Fruit fly (Drosophila melanogaster) whole organism, embryonic: ENCODE data around the gene dia.

Experiments
- CG1233 ChIP-seq: fragments of 200-800 bp; sonication (Bioruptor generic); optimal IDR thresholded peaks from 4 replicates; lab custom pipeline; 2018; ENCODE audit warnings: missing biosample characterization, mild to moderate bottlenecking, missing genetic modification characterization
- CG16779 ChIP-seq: fragments of 200-800 bp; sonication (Bioruptor generic); IDR thresholded peaks from 2 replicates; pipeline ENCODE4 v1.3.6; 2022; ENCODE audit warnings: missing biosample characterization, missing genetic modification characterization
- CG17802 ChIP-seq: fragments of 200-800 bp; sonication (Bioruptor generic); optimal IDR thresholded peaks from 2 replicates; lab custom pipeline; 2018; ENCODE audit warnings: missing biosample characterization, mild to moderate bottlenecking, missing genetic modification characterization, moderate library complexity
- CG18011 ChIP-seq: fragments of 200-800 bp; sonication (Bioruptor generic); optimal IDR thresholded peaks from 2 replicates; lab custom pipeline; 2017; ENCODE audit warnings: missing biosample characterization, missing genetic modification characterization, mild to moderate bottlenecking, moderate library complexity, missing genotype
- CG18599 ChIP-seq: fragments of 200-800 bp; sonication (Bioruptor generic); optimal IDR thresholded peaks from 3 replicates; lab custom pipeline; 2017; ENCODE audit warnings: missing biosample characterization, missing genetic modification characterization, mild to moderate bottlenecking, moderate library complexity, missing genetic modification reagents
- CG18764 ChIP-seq: fragments of 200-800 bp; sonication (Bioruptor generic); optimal IDR thresholded peaks from 3 replicates; lab custom pipeline; 2016; ENCODE audit warnings: missing biosample characterization, missing genetic modification characterization
- CG3281 ChIP-seq: fragments of 200-800 bp; sonication (Bioruptor generic); optimal IDR thresholded peaks from 3 replicates; lab custom pipeline; 2017; ENCODE audit warnings: missing biosample characterization, mild to moderate bottlenecking, missing genetic modification characterization
- CG33213 ChIP-seq: fragments of 200-800 bp; sonication (Bioruptor generic); optimal IDR thresholded peaks from 3 replicates; lab custom pipeline; 2016; ENCODE audit warnings: missing biosample characterization, missing genetic modification characterization
- CG3407 ChIP-seq: fragments of 200-800 bp; sonication (Bioruptor generic); optimal IDR thresholded peaks from 2 replicates; lab custom pipeline; 2018; ENCODE audit warnings: missing biosample characterization, mild to moderate bottlenecking, missing genetic modification characterization
- CG3847 ChIP-seq: fragments of 200-800 bp; sonication (Bioruptor generic); IDR thresholded peaks from 2 replicates; pipeline ENCODE4 v1.3.6; 2022; ENCODE audit warnings: missing biosample characterization, missing genetic modification characterization
- CG3995 ChIP-seq: fragments of 200-800 bp; sonication (Bioruptor generic); optimal IDR thresholded peaks from 3 replicates; lab custom pipeline; 2016; ENCODE audit warnings: missing biosample characterization, missing genetic modification characterization
- CG4328 ChIP-seq: fragments of 200-800 bp; sonication (Bioruptor generic); optimal IDR thresholded peaks from 3 replicates; lab custom pipeline; 2017; ENCODE audit warnings: missing biosample characterization, missing genetic modification reagents, missing genetic modification characterization
- CG6654 ChIP-seq: fragments of 200-800 bp; sonication (Bioruptor generic); optimal IDR thresholded peaks from 2 replicates; lab custom pipeline; 2017; ENCODE audit warnings: missing biosample characterization, mild to moderate bottlenecking, missing genetic modification characterization
- CG7271 ChIP-seq: fragments of 200-800 bp; sonication (Bioruptor generic); optimal IDR thresholded peaks from 2 replicates; lab custom pipeline; 2018; ENCODE audit warnings: missing biosample characterization, mild to moderate bottlenecking, missing genetic modification characterization, moderate library complexity
- CG8281 ChIP-seq: fragments of 200-800 bp; sonication (Bioruptor generic); optimal IDR thresholded peaks from 2 replicates; lab custom pipeline; 2018; ENCODE audit warnings: missing biosample characterization, mild to moderate bottlenecking, missing genetic modification characterization, moderate library complexity
- CG8765 ChIP-seq: fragments of 200-800 bp; sonication (Bioruptor generic); IDR thresholded peaks from 2 replicates; pipeline ENCODE4 v1.3.6; 2022; ENCODE audit warnings: missing biosample characterization, missing genetic modification characterization
- D19A ChIP-seq: fragments of 200-800 bp; optimal IDR thresholded peaks from 3 replicates; lab custom pipeline; 2019; ENCODE audit warnings: missing biosample characterization, mild to moderate bottlenecking, missing genetic modification characterization, moderate library complexity
- Elba2 ChIP-seq: fragments of 200-800 bp; sonication (Bioruptor generic); optimal IDR thresholded peaks from 3 replicates; lab custom pipeline; 2016; ENCODE audit warnings: missing biosample characterization, missing genetic modification characterization
- H2.0 ChIP-seq: fragments of 200-800 bp; sonication (Bioruptor generic); IDR thresholded peaks from 2 replicates; pipeline ENCODE4 v1.3.6; 2022; ENCODE audit warnings: missing biosample characterization, missing genetic modification characterization
- HLH3B ChIP-seq: fragments of 200-800 bp; sonication (Bioruptor generic); IDR thresholded peaks from 2 replicates; pipeline ENCODE4 v1.3.6; 2022; ENCODE audit warnings: missing biosample characterization, missing genetic modification characterization
- Hmr ChIP-seq: fragments of 200-800 bp; sonication (Bioruptor generic); optimal IDR thresholded peaks from 3 replicates; lab custom pipeline; 2017; ENCODE audit warnings: mild to moderate bottlenecking, missing biosample characterization, missing genetic modification reagents, missing genetic modification characterization
- Kr ChIP-seq: fragments of 200-800 bp; sonication (Bioruptor generic); optimal IDR thresholded peaks from 2 replicates; lab custom pipeline; 2017; ENCODE audit warnings: missing biosample characterization, mild to moderate bottlenecking, missing genetic modification characterization
- Med ChIP-seq: fragments of 200-800 bp; sonication (Bioruptor generic); peaks from one replicate; lab custom pipeline; 2016; ENCODE audit warnings: missing biosample characterization, missing genetic modification characterization, mild to moderate bottlenecking, inconsistent platforms, moderate library complexity
- NFAT ChIP-seq: fragments of 200-800 bp; sonication (Bioruptor generic); IDR thresholded peaks from 2 replicates; pipeline ENCODE4 v1.3.6; 2022; ENCODE audit warnings: missing biosample characterization, missing genetic modification characterization
- Nf-YC ChIP-seq: fragments of 200-800 bp; optimal IDR thresholded peaks from 3 replicates; lab custom pipeline; 2019; ENCODE audit warnings: missing biosample characterization, mild to moderate bottlenecking, missing genetic modification characterization, moderate library complexity
- Opbp ChIP-seq: fragments of 200-800 bp; sonication (Bioruptor generic); IDR thresholded peaks from 3 replicates; pipeline ENCODE4 v1.3.6; 2022; ENCODE audit warnings: missing biosample characterization, missing genetic modification characterization; ENCODE audit not compliant: partially characterized antibody
- Pdp1 ChIP-seq, 2 experiments: fragments of 200-800 bp; sonication (Bioruptor generic); optimal IDR thresholded peaks; 3 replicates each; lab custom pipeline; 2016; ENCODE audit warnings: missing biosample characterization in 2 of 2, missing genetic modification characterization in 2 of 2, mild to moderate bottlenecking in 1 of 2, moderate library complexity in 1 of 2
- Ssrp ChIP-seq: fragments of 200-800 bp; sonication (Bioruptor generic); optimal IDR thresholded peaks from 2 replicates; lab custom pipeline; 2018; ENCODE audit warnings: missing biosample characterization, mild to moderate bottlenecking, missing genetic modification characterization, moderate library complexity
- YL-1 ChIP-seq: fragments of 200-800 bp; sonication (Bioruptor generic); optimal IDR thresholded peaks from 3 replicates; lab custom pipeline; 2017; ENCODE audit warnings: missing biosample characterization, mild to moderate bottlenecking, missing genetic modification characterization
- amos ChIP-seq: fragments of 200-800 bp; sonication (Bioruptor generic); IDR thresholded peaks from 2 replicates; pipeline ENCODE4 v1.3.6; 2022; ENCODE audit warnings: missing biosample characterization, missing genetic modification characterization; ENCODE audit not compliant: partially characterized antibody
- aop ChIP-seq: fragments of 200-800 bp; sonication (Bioruptor generic); IDR thresholded peaks from 2 replicates; pipeline ENCODE4 v1.3.6; 2022; ENCODE audit warnings: missing biosample characterization, missing genetic modification characterization
- cato ChIP-seq: fragments of 200-800 bp; sonication (Bioruptor generic); optimal IDR thresholded peaks from 2 replicates; lab custom pipeline; 2016; ENCODE audit warnings: missing biosample characterization, missing genetic modification characterization, borderline replicate concordance
- ci ChIP-seq: fragments of 200-800 bp; sonication (Bioruptor generic); IDR thresholded peaks from 3 replicates; pipeline ENCODE4 v1.3.6; 2022; ENCODE audit warnings: missing biosample characterization, missing genetic modification characterization
- ems ChIP-seq: fragments of 200-800 bp; sonication (Bioruptor generic); optimal IDR thresholded peaks from 3 replicates; lab custom pipeline; 2016; ENCODE audit warnings: missing biosample characterization, missing genetic modification characterization
- esg ChIP-seq: fragments of 200-800 bp; sonication (Bioruptor generic); conservative IDR thresholded peaks from 2 replicates; pipeline ENCODE4 v1.3.6; 2022; ENCODE audit warnings: missing biosample characterization, missing genetic modification characterization
- fd64A ChIP-seq: fragments of 200-800 bp; sonication (Bioruptor generic); optimal IDR thresholded peaks from 3 replicates; lab custom pipeline; 2018; ENCODE audit warnings: missing biosample characterization, mild to moderate bottlenecking, missing genetic modification characterization
- gce ChIP-seq: fragments of 200-800 bp; sonication (Bioruptor generic); IDR thresholded peaks from 3 replicates; pipeline ENCODE4 v1.3.6; 2022; ENCODE audit warnings: missing biosample characterization, missing genetic modification characterization
- ind ChIP-seq: fragments of 200-800 bp; sonication (Bioruptor generic); optimal IDR thresholded peaks from 3 replicates; lab custom pipeline; 2016; ENCODE audit warnings: missing biosample characterization, missing genetic modification characterization
- inv ChIP-seq: fragments of 200-800 bp; sonication (Bioruptor generic); IDR thresholded peaks from 2 replicates; pipeline ENCODE4 v1.3.6; 2022; ENCODE audit warnings: missing biosample characterization, missing genetic modification characterization; ENCODE audit not compliant: partially characterized antibody
- knrl ChIP-seq: fragments of 200-800 bp; sonication (Bioruptor generic); IDR thresholded peaks from 3 replicates; pipeline ENCODE4 v1.3.6; 2022; ENCODE audit warnings: missing biosample characterization, missing genetic modification characterization; ENCODE audit not compliant: partially characterized antibody
- mirr ChIP-seq: fragments of 200-800 bp; sonication (Bioruptor generic); optimal IDR thresholded peaks from 3 replicates; lab custom pipeline; 2018; ENCODE audit warnings: missing biosample characterization, mild to moderate bottlenecking, missing genetic modification characterization
- p53 ChIP-seq: fragments of 200-800 bp; sonication (Bioruptor generic); optimal IDR thresholded peaks from 2 replicates; lab custom pipeline; 2016; ENCODE audit warnings: missing biosample characterization, missing genetic modification characterization
- pb ChIP-seq: fragments of 200-800 bp; sonication (Bioruptor generic); optimal IDR thresholded peaks from 3 replicates; lab custom pipeline; 2016; ENCODE audit warnings: missing biosample characterization, missing genetic modification characterization
- sisA ChIP-seq: fragments of 200-800 bp; sonication (Bioruptor generic); IDR thresholded peaks from 2 replicates; pipeline ENCODE4 v1.3.6; 2022; ENCODE audit warnings: missing biosample characterization, missing genetic modification characterization
- slbo ChIP-seq: fragments of 200-800 bp; sonication (Bioruptor generic); IDR thresholded peaks from 2 replicates; pipeline ENCODE4 v1.3.6; 2022; ENCODE audit warnings: missing biosample characterization, missing genetic modification characterization
- sna ChIP-seq: fragments of 200-800 bp; sonication (Bioruptor generic); IDR thresholded peaks from 2 replicates; pipeline ENCODE4 v1.3.6; 2022; ENCODE audit warnings: missing biosample characterization, missing genetic modification characterization; ENCODE audit not compliant: partially characterized antibody
- stwl ChIP-seq: fragments of 200-800 bp; sonication (Bioruptor generic); optimal IDR thresholded peaks from 3 replicates; lab custom pipeline; 2018; ENCODE audit warnings: missing biosample characterization, mild to moderate bottlenecking, missing genetic modification characterization, moderate library complexity
- tap ChIP-seq: fragments of 200-800 bp; optimal IDR thresholded peaks from 3 replicates; lab custom pipeline; 2019; ENCODE audit warnings: missing biosample characterization, mild to moderate bottlenecking, missing genetic modification characterization, moderate library complexity
- unc-4 ChIP-seq: fragments of 200-800 bp; sonication (Bioruptor generic); IDR thresholded peaks from 2 replicates; pipeline ENCODE4 v1.3.6; 2022; ENCODE audit warnings: missing biosample characterization, missing genetic modification characterization; ENCODE audit not compliant: partially characterized antibody
- vnd ChIP-seq: fragments of 200-800 bp; sonication (Bioruptor generic); IDR thresholded peaks from 3 replicates; pipeline ENCODE4 v1.3.6; 2022; ENCODE audit warnings: missing biosample characterization, missing genetic modification characterization; ENCODE audit not compliant: partially characterized antibody
- vvl ChIP-seq: fragments of 200-800 bp; sonication (Bioruptor generic); IDR thresholded peaks from 2 replicates; pipeline ENCODE4 v1.3.6; 2022; ENCODE audit warnings: missing biosample characterization, missing genetic modification characterization

Gene dia

dm6 chr2L:20734687-20735088, 23.3 kb upstream of the dia start (continued):
- peak; percentile 58 for TF ChIP-seq amos (GFP tag; lab: Robert Waterston, UW)
- no peak for TF ChIP-seq D19A
- no peak for TF ChIP-seq CG18011 (GFP tag; lab: Kevin White, UChicago)
- TF ChIP-seq NFAT (GFP tag; lab: Robert Waterston, UW), result no peak
- TF ChIP-seq ind (GFP tag; lab: Kevin White, UChicago), result no peak
- TF ChIP-seq vvl, result no peak
- no peak for TF ChIP-seq sisA
- no peak for TF ChIP-seq Hmr (GFP tag; lab: Kevin White, UChicago)
- TF ChIP-seq Opbp (GFP tag; lab: Robert Waterston, UW), result peak; percentile 50; the same call in 2 of the 3 replicates
- no peak for TF ChIP-seq CG16779 (GFP tag; lab: Robert Waterston, UW)
- no peak for TF ChIP-seq p53 (GFP tag; lab: Kevin White, UChicago)
- TF ChIP-seq vnd, result peak; percentile 65
- no peak for TF ChIP-seq mirr
- no peak for TF ChIP-seq CG1233
- TF ChIP-seq CG17802 (tag; lab: Kevin White, UChicago), result no peak
- no peak for TF ChIP-seq CG3995 (GFP tag; lab: Kevin White, UChicago)
- TF ChIP-seq cato (GFP tag; lab: Kevin White, UChicago), result no peak
- TF ChIP-seq tap, result no peak
- TF ChIP-seq Ssrp, result no peak
- TF ChIP-seq CG6654 (GFP tag; lab: Kevin White, UChicago), result no peak
- no peak for TF ChIP-seq esg
- no peak for TF ChIP-seq CG7271 (tag; lab: Kevin White, UChicago)
- no peak for TF ChIP-seq HLH3B
- TF ChIP-seq aop (GFP tag; lab: Robert Waterston, UW), result no peak
- TF ChIP-seq CG18764 (GFP tag; lab: Kevin White, UChicago), result no peak
- TF ChIP-seq Elba2 (GFP tag; lab: Kevin White, UChicago), result no peak
- peak; percentile 37; the same call in 2 of the 3 replicates for TF ChIP-seq knrl (GFP tag; lab: Robert Waterston, UW)
- TF ChIP-seq gce (GFP tag; lab: Robert Waterston, UW), result no peak
- peak; percentile 34 for TF ChIP-seq stwl
- no peak for TF ChIP-seq CG3407
- TF ChIP-seq Kr, result no peak
- TF ChIP-seq pb (GFP tag; lab: Kevin White, UChicago), result no peak
- TF ChIP-seq inv (GFP tag; lab: Robert Waterston, UW), result peak; percentile 43
- TF ChIP-seq ems (GFP tag; lab: Kevin White, UChicago), result no peak
- TF ChIP-seq unc-4 (GFP tag; lab: Robert Waterston, UW), result peak; percentile 59
- no peak for TF ChIP-seq ci (GFP tag; lab: Robert Waterston, UW)
- TF ChIP-seq, all 482 proteins: peak for 42

DNA sequence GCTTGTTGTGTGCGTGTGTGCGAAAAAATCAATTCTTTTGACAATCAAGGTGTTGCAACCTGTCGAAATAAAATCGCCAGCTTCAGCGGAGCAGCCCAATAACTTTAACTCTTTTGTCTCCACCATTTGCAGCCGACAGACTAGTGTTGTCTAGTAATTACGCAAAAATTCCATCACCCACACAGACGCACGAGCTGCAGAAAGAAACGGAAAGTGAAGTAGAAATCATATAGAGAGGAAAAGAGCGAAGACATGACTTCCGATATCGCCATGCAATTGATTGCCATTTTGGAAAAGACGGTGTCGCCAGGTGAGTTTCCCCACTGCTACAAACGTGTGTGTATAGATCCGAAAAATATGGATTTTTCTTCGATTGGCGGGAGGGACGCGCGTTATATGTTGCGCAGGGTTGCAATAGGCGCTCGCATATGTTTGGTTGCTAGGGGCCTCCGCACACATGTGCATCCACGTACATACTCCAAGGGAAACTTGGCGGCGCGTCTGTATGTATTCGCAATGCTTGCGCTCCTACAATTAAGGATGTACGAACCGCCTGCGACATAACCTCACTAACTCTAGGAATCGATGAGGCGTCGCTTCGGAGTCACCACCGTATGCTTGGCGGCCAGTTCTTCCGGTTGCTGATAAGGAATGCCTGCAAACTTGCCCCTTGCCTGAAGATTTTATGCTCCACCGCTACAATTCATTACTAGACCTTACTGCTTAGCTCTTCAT, 22.7 kb upstream of the dia start:
- no peak for TF ChIP-seq CG18599 (GFP tag; lab: Kevin White, UChicago)
- TF ChIP-seq CG8281, result no peak
- TF ChIP-seq CG33213 (GFP tag; lab: Kevin White, UChicago), result no peak
- TF ChIP-seq Nf-YC (tag; lab: Kevin White, UChicago), result no peak
- peak; percentile 6 for TF ChIP-seq CG3281
- TF ChIP-seq CG4328 (GFP tag; lab: Kevin White, UChicago), result no peak
- TF ChIP-seq CG3847 (GFP tag; lab: Robert Waterston, UW), result no peak
- no peak for TF ChIP-seq fd64A
- no peak for TF ChIP-seq slbo
- TF ChIP-seq YL-1 (GFP tag; lab: Kevin White, UChicago), result peak; percentile 14
- no peak for TF ChIP-seq H2.0 (GFP tag; lab: Robert Waterston, UW)
- peak; percentile 58 for TF ChIP-seq Med (GFP tag; lab: Kevin White, UChicago)
- peak in 1 of 2 experiments; percentile 78 for TF ChIP-seq Pdp1 (GFP tag; optimal IDR thresholded peaks at IDR 0.05; lab: Kevin White, UChicago)
- TF ChIP-seq CG8765 (GFP tag; lab: Robert Waterston, UW), result no peak
- 0 out of 2 replicates have a peak, but pooled peaks have one; percentile 8 for TF ChIP-seq sna (GFP tag; lab: Robert Waterston, UW)
